Worm (Caenorhabditis elegans): ENCODE measurements around the gene metl-1.

Gene metl-1

ce11 chrII:11464427-11464944 is 8.9 kb downstream of the metl-1 start, which contains the start of the genes aars-1 and rga-1:
TSS of gene aars-1 (minus strand) at chrII:11464497.
TSS of gene rga-1 (plus strand) at chrII:11464894.
- TF ChIP-seq crh-2 (tag; optimal IDR thresholded peaks at IDR 0.05): peak; percentile 39
- peak; percentile 77 for TF ChIP-seq C34F6.9 (tag; optimal IDR thresholded peaks at IDR 0.05)
- peak; percentile 40 for TF ChIP-seq sma-3 (GFP tag; optimal IDR thresholded peaks at IDR 0.05)
- TF ChIP-seq Y55F3AM.14 (GFP tag; optimal IDR thresholded peaks at IDR 0.05): no peak
- TF ChIP-seq nhr-237 (tag; optimal IDR thresholded peaks at IDR 0.05): no peak
- TF ChIP-seq sma-9 (GFP tag; optimal IDR thresholded peaks at IDR 0.05): peak; percentile 83
- TF ChIP-seq sma-9 (tag; optimal IDR thresholded peaks at IDR 0.05): no peak
- TF ChIP-seq blmp-1 (tag; optimal IDR thresholded peaks at IDR 0.05; ENCODE audit: insufficient read depth): peak; percentile 70
- peak; percentile 20 for TF ChIP-seq lin-13 (GFP tag; optimal IDR thresholded peaks at IDR 0.05)
- TF ChIP-seq F13H6.1 (tag; optimal IDR thresholded peaks at IDR 0.05): peak; percentile 75
- TF ChIP-seq sem-4 (tag; optimal IDR thresholded peaks at IDR 0.05): peak; percentile 77
- TF ChIP-seq zag-1 (tag; optimal IDR thresholded peaks at IDR 0.05): no peak
- no peak for TF ChIP-seq ZK546.5 (tag; optimal IDR thresholded peaks at IDR 0.05)
- peak in 1 of 2 experiments; percentile 70 for TF ChIP-seq lsy-2 (tag; optimal IDR thresholded peaks at IDR 0.05)
- TF ChIP-seq unc-55 (GFP tag; optimal IDR thresholded peaks at IDR 0.05): peak; percentile 50
- peak; percentile 68 for TF ChIP-seq fos-1 (tag; optimal IDR thresholded peaks at IDR 0.05)
- no peak for TF ChIP-seq nhr-12 (tag; optimal IDR thresholded peaks at IDR 0.05)
- no peak for TF ChIP-seq ztf-1 (GFP tag; conservative IDR thresholded peaks at IDR 0.05)
- no peak for TF ChIP-seq gmeb-1 (tag; optimal IDR thresholded peaks at IDR 0.05)
- TF ChIP-seq nhr-25 (tag; optimal IDR thresholded peaks at IDR 0.05): peak; percentile 73
- no peak for TF ChIP-seq lin-11 (tag; optimal IDR thresholded peaks at IDR 0.05)
- peak; percentile 70 for TF ChIP-seq nhr-129 (tag; optimal IDR thresholded peaks at IDR 0.05)
- TF ChIP-seq nhr-21 (tag; optimal IDR thresholded peaks at IDR 0.05): peak; percentile 48

- peak; percentile 32 for TF ChIP-seq unc-55 (GFP tag; optimal IDR thresholded peaks at IDR 0.05)
- TF ChIP-seq sma-9 (GFP tag; optimal IDR thresholded peaks at IDR 0.05): peak; percentile 15
- TF ChIP-seq sma-9 (tag; optimal IDR thresholded peaks at IDR 0.05): no peak
- TF ChIP-seq R02D3.7 (tag; optimal IDR thresholded peaks at IDR 0.05): peak; percentile 14
- TF ChIP-seq lin-39 (tag; optimal IDR thresholded peaks at IDR 0.05): no peak
Observed at ce11 chrII:11463899-11464298, 9.5 kb downstream of the metl-1 start.

ce11 chrII:11459883-11460282 is 13.5 kb downstream of the metl-1 start:
- peak; percentile 52 for TF ChIP-seq fos-1 (tag; optimal IDR thresholded peaks at IDR 0.05)
- no peak for TF ChIP-seq mdl-1 (tag; optimal IDR thresholded peaks at IDR 0.05)
- TF ChIP-seq lin-39 (tag; optimal IDR thresholded peaks at IDR 0.05): no peak
- TF ChIP-seq skn-1 (tag; optimal IDR thresholded peaks at IDR 0.05): peak; percentile 12

ce11 chrII:11455715-11456114 is 17.7 kb downstream of the metl-1 start:
- TF ChIP-seq nhr-10 (tag; optimal IDR thresholded peaks at IDR 0.05) (no peak), fos-1 (tag; optimal IDR thresholded peaks at IDR 0.05) (no peak), F13H6.1 (tag; optimal IDR thresholded peaks at IDR 0.05) (no peak), ZK546.5 (tag; optimal IDR thresholded peaks at IDR 0.05) (no peak), nhr-21 (tag; optimal IDR thresholded peaks at IDR 0.05) (no peak), ceh-16 (tag; optimal IDR thresholded peaks at IDR 0.05) (no peak), lsy-2 (tag; optimal IDR thresholded peaks at IDR 0.05) (no peak), nhr-12 (tag; optimal IDR thresholded peaks at IDR 0.05) (no peak), lin-39 (tag; optimal IDR thresholded peaks at IDR 0.05) (no peak), aly-2 (tag; optimal IDR thresholded peaks at IDR 0.05) (no peak), ztf-4 (tag; optimal IDR thresholded peaks at IDR 0.05) (no peak), Y55F3AM.14 (GFP tag; optimal IDR thresholded peaks at IDR 0.05) (no peak), snpc-4 (tag; optimal IDR thresholded peaks at IDR 0.05) (no peak), mdl-1 (tag; optimal IDR thresholded peaks at IDR 0.05) (no peak), sem-4 (tag; optimal IDR thresholded peaks at IDR 0.05) (no peak), lin-11 (tag; optimal IDR thresholded peaks at IDR 0.05) (no peak), nhr-23 (tag; optimal IDR thresholded peaks at IDR 0.05) (no peak), sma-3 (GFP tag; optimal IDR thresholded peaks at IDR 0.05) (no peak), sma-9 (GFP tag; optimal IDR thresholded peaks at IDR 0.05) (no peak), sma-9 (tag; optimal IDR thresholded peaks at IDR 0.05) (no peak)

- TF ChIP-seq ztf-4 (tag; optimal IDR thresholded peaks at IDR 0.05) (no peak), lin-13 (GFP tag; optimal IDR thresholded peaks at IDR 0.05) (no peak), unc-62 (GFP tag; optimal IDR thresholded peaks at IDR 0.05) (no peak), ama-1 (optimal IDR thresholded peaks at IDR 0.05) (no peak), nhr-6 (tag; optimal IDR thresholded peaks at IDR 0.05) (no peak), nhr-237 (tag; optimal IDR thresholded peaks at IDR 0.05) (no peak), peb-1 (tag; optimal IDR thresholded peaks at IDR 0.05) (no peak), nhr-10 (tag; optimal IDR thresholded peaks at IDR 0.05) (no peak)
Observed at ce11 chrII:11455140-11455539, 18.2 kb downstream of the metl-1 start.
